Worm (Caenorhabditis elegans): Measurements from ENCODE around the gene Y116F11B.9.

The Y116F11B.9 gene

ce11 chrV:19831588-19831987, 36.2 kb downstream of the Y116F11B.9 start:
- TF ChIP-seq fos-1 (tag; optimal IDR thresholded peaks at IDR 0.05) (peak; percentile 63), crh-2 (tag; optimal IDR thresholded peaks at IDR 0.05) (no peak)

- TF ChIP-seq fos-1 (tag; optimal IDR thresholded peaks at IDR 0.05) (peak; percentile 53), ZK546.5 (tag; optimal IDR thresholded peaks at IDR 0.05) (no peak), unc-62 (GFP tag; optimal IDR thresholded peaks at IDR 0.05) (no peak), alr-1 (tag; optimal IDR thresholded peaks at IDR 0.05) (no peak), nhr-12 (tag; optimal IDR thresholded peaks at IDR 0.05) (no peak)
These were observed 37.0 kb downstream of the Y116F11B.9 start, which contains the start of gene pcp-4 for ce11 chrV:19830815-19831214. TSS of gene pcp-4 (minus strand) at chrV:19831011.

- no peak for TF ChIP-seq dmd-4 (tag; optimal IDR thresholded peaks at IDR 0.05)
- TF ChIP-seq crh-2 (tag; optimal IDR thresholded peaks at IDR 0.05) = no peak
- no peak for TF ChIP-seq mdl-1 (tag; optimal IDR thresholded peaks at IDR 0.05)
- no peak for TF ChIP-seq lin-13 (GFP tag; optimal IDR thresholded peaks at IDR 0.05)
- no peak for TF ChIP-seq peb-1 (tag; optimal IDR thresholded peaks at IDR 0.05)
- no peak for TF ChIP-seq ama-1 (optimal IDR thresholded peaks at IDR 0.05)
- TF ChIP-seq ZK546.5 (tag; optimal IDR thresholded peaks at IDR 0.05) = no peak
- no peak for TF ChIP-seq nhr-12 (tag; optimal IDR thresholded peaks at IDR 0.05)
These were observed 38.6 kb downstream of the Y116F11B.9 start for ce11 chrV:19829225-19829624.

- TF ChIP-seq elt-1 (tag; optimal IDR thresholded peaks at IDR 0.05) (no peak), C34F6.9 (tag; optimal IDR thresholded peaks at IDR 0.05) (no peak), mdl-1 (tag; optimal IDR thresholded peaks at IDR 0.05) (no peak)
These were observed 40.3 kb downstream of the Y116F11B.9 start for ce11 chrV:19827481-19827880.

- TF ChIP-seq aly-2 (tag; optimal IDR thresholded peaks at IDR 0.05) (no peak), zag-1 (tag; optimal IDR thresholded peaks at IDR 0.05) (no peak), unc-55 (GFP tag; optimal IDR thresholded peaks at IDR 0.05) (no peak), lin-13 (GFP tag; optimal IDR thresholded peaks at IDR 0.05) (no peak), fos-1 (tag; optimal IDR thresholded peaks at IDR 0.05) (no peak), nhr-77 (tag; optimal IDR thresholded peaks at IDR 0.05) (no peak), ceh-16 (tag; optimal IDR thresholded peaks at IDR 0.05) (no peak), nhr-11 (tag; optimal IDR thresholded peaks at IDR 0.05) (no peak), crh-2 (tag; optimal IDR thresholded peaks at IDR 0.05) (no peak), alr-1 (tag; optimal IDR thresholded peaks at IDR 0.05) (no peak), nhr-12 (tag; optimal IDR thresholded peaks at IDR 0.05) (no peak), ztf-11 (tag; optimal IDR thresholded peaks at IDR 0.05) (no peak), sma-9 (GFP tag; optimal IDR thresholded peaks at IDR 0.05) (no peak), sma-9 (tag; optimal IDR thresholded peaks at IDR 0.05) (no peak), blmp-1 (tag; optimal IDR thresholded peaks at IDR 0.05; ENCODE audit: insufficient read depth) (no peak), lsy-2 (tag; optimal IDR thresholded peaks at IDR 0.05) (no peak), lin-39 (tag; optimal IDR thresholded peaks at IDR 0.05) (no peak), nhr-25 (tag; optimal IDR thresholded peaks at IDR 0.05) (no peak), dmd-4 (tag; optimal IDR thresholded peaks at IDR 0.05) (no peak)
These were observed 45.7 kb downstream of the Y116F11B.9 start, which contains the start of gene Y116F11B.17 for ce11 chrV:19822093-19822492. TSS of gene Y116F11B.17 (minus strand) at chrV:19822193.

- TF ChIP-seq lin-11 (tag; optimal IDR thresholded peaks at IDR 0.05) (no peak), snpc-4 (tag; optimal IDR thresholded peaks at IDR 0.05) (no peak), ZK546.5 (tag; optimal IDR thresholded peaks at IDR 0.05) (no peak), F13H6.1 (tag; optimal IDR thresholded peaks at IDR 0.05) (no peak), ztf-11 (tag; optimal IDR thresholded peaks at IDR 0.05) (no peak)
These were observed 47.6 kb downstream of the Y116F11B.9 start for ce11 chrV:19820178-19820577.

- no peak for TF ChIP-seq sma-3 (GFP tag; optimal IDR thresholded peaks at IDR 0.05)
- TF ChIP-seq nhr-10 (tag; optimal IDR thresholded peaks at IDR 0.05) = no peak
- no peak for TF ChIP-seq nhr-129 (tag; optimal IDR thresholded peaks at IDR 0.05)
- TF ChIP-seq ceh-16 (tag; optimal IDR thresholded peaks at IDR 0.05) = no peak
- no peak for TF ChIP-seq nhr-77 (tag; optimal IDR thresholded peaks at IDR 0.05)
- no peak for TF ChIP-seq ZK546.5 (tag; optimal IDR thresholded peaks at IDR 0.05)
- TF ChIP-seq gmeb-1 (tag; optimal IDR thresholded peaks at IDR 0.05) = no peak
- no peak for TF ChIP-seq fos-1 (tag; optimal IDR thresholded peaks at IDR 0.05)
- no peak for TF ChIP-seq lin-39 (tag; optimal IDR thresholded peaks at IDR 0.05)
- TF ChIP-seq nhr-6 (tag; optimal IDR thresholded peaks at IDR 0.05) = no peak
- no peak for TF ChIP-seq Y55F3AM.14 (GFP tag; optimal IDR thresholded peaks at IDR 0.05)
- TF ChIP-seq elt-1 (tag; optimal IDR thresholded peaks at IDR 0.05) = no peak
- no peak for TF ChIP-seq dmd-4 (tag; optimal IDR thresholded peaks at IDR 0.05)
- TF ChIP-seq nhr-237 (tag; optimal IDR thresholded peaks at IDR 0.05) = no peak
- TF ChIP-seq nhr-23 (tag; optimal IDR thresholded peaks at IDR 0.05) = no peak
- TF ChIP-seq aly-2 (tag; optimal IDR thresholded peaks at IDR 0.05) = no peak
- no peak for TF ChIP-seq elt-3 (tag; optimal IDR thresholded peaks at IDR 0.05)
These were observed 53.0 kb downstream of the Y116F11B.9 start, which contains the start of gene daf-28 for ce11 chrV:19814833-19815232. TSS of gene daf-28 (plus strand) at chrV:19815133.
